Fruit fly (Drosophila melanogaster) whole organism, embryonic: ENCODE results near the gene Zir.

Source experiments
- CG8924 ChIP-seq: fragments of 200-800 bp; optimal IDR thresholded peaks from 3 replicates; lab custom pipeline; 2019; ENCODE audit warnings: missing biosample characterization, mild to moderate bottlenecking, missing genetic modification characterization, moderate library complexity
- Sin3A ChIP-seq: fragments of >200 bp; optimal IDR thresholded peaks from 2 replicates; lab custom pipeline; 2018

DNA sequence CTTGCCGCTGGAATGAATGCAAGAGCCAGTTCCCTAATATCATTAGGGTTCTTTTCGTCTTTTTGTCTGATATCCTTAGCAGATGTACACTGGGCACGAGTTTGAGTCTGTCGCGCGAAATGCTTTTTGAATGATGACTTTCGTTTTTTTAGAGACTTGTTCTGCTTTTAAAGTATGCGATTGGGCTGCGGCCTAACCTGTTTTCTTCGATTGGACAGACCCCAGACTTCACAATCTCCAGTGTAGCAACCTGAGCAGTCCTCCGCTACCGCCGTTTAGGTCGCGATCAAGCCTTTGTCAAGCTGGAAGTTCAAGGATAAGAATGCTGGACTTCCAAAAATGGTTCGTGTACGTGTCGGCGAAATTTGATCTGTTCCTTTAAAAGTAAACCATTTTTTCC, 6.0 kb upstream of the Zir start:
- TF ChIP-seq Sin3A (lab: Kevin White, UChicago) (no peak), CG8924 (no peak)
